Worm (Caenorhabditis elegans): ENCODE measurements around the gene lntl-1.

lntl-1 gene

ce11 chrIV:5761211-5761907 lies 45.5 kb downstream of the lntl-1 start:
- TF ChIP-seq let-607 (tag; optimal IDR thresholded peaks at IDR 0.05), result no peak
- no peak for TF ChIP-seq nfyb-1 (GFP tag; IDR thresholded peaks at IDR 0.05)
- no peak for TF ChIP-seq pbrm-1 (GFP tag; IDR thresholded peaks at IDR 0.05)
- no peak for TF ChIP-seq attf-6 (GFP tag; IDR thresholded peaks at IDR 0.05)
- TF ChIP-seq bed-2 (GFP tag; IDR thresholded peaks at IDR 0.05), result no peak

ce11 chrIV:5760656-5761055 lies 46.2 kb downstream of the lntl-1 start:
- no peak for TF ChIP-seq B0261.1 (tag; optimal IDR thresholded peaks at IDR 0.05)
- TF ChIP-seq B0019.2 (GFP tag; conservative IDR thresholded peaks at IDR 0.05), result no peak
- TF ChIP-seq sdz-38 (tag; optimal IDR thresholded peaks at IDR 0.05), result no peak
- no peak for TF ChIP-seq nhr-27 (tag; optimal IDR thresholded peaks at IDR 0.05)
- TF ChIP-seq snpc-1.3 (tag; optimal IDR thresholded peaks at IDR 0.05; ENCODE audit: insufficient read depth), result no peak
- TF ChIP-seq ztf-3 (GFP tag; optimal IDR thresholded peaks at IDR 0.05), result no peak
- TF ChIP-seq somi-1 (GFP tag; optimal IDR thresholded peaks at IDR 0.05), result no peak
- no peak for TF ChIP-seq egl-44 (GFP tag; IDR thresholded peaks at IDR 0.05)
- TF ChIP-seq Y53G8AR.9 (GFP tag; conservative IDR thresholded peaks at IDR 0.05), result no peak
- TF ChIP-seq nfyb-1 (GFP tag; IDR thresholded peaks at IDR 0.05), result no peak

ce11 chrIV:5758695-5759094 lies 48.2 kb downstream of the lntl-1 start:
- TF ChIP-seq ZK185.1 (tag; optimal IDR thresholded peaks at IDR 0.05; ENCODE audit: poor library complexity, severe bottlenecking) (no peak), nhr-90 (tag; optimal IDR thresholded peaks at IDR 0.05) (no peak), lsl-1 (GFP tag; optimal IDR thresholded peaks at IDR 0.05) (no peak), nfya-1 (tag; optimal IDR thresholded peaks at IDR 0.05; ENCODE audit: borderline replicate concordance, insufficient read depth) (no peak), ceh-100 (GFP tag; IDR thresholded peaks at IDR 0.05) (no peak), lin-26 (GFP tag; IDR thresholded peaks at IDR 0.05) (no peak), tbp1 (GFP tag; optimal IDR thresholded peaks at IDR 0.05) (no peak)

- TF ChIP-seq B0261.1 (tag; optimal IDR thresholded peaks at IDR 0.05) (no peak), nhr-179 (tag; optimal IDR thresholded peaks at IDR 0.05) (no peak), mel-28 (tag; optimal IDR thresholded peaks at IDR 0.05; ENCODE audit: borderline replicate concordance) (no peak), F57A8.1 (GFP tag; optimal IDR thresholded peaks at IDR 0.05) (no peak), ekl-4 (GFP tag; IDR thresholded peaks at IDR 0.05) (no peak), efl-1 (GFP tag; optimal IDR thresholded peaks at IDR 0.05) (no peak), sea-2 (GFP tag; IDR thresholded peaks at IDR 0.05) (no peak), madf-8 (GFP tag; conservative IDR thresholded peaks at IDR 0.05) (no peak), fkh-3 (tag; optimal IDR thresholded peaks at IDR 0.05) (no peak), ztf-28 (GFP tag; IDR thresholded peaks at IDR 0.05) (no peak), cebp-2 (GFP tag; IDR thresholded peaks at IDR 0.05) (no peak), Y56A3A.18 (GFP tag; IDR thresholded peaks at IDR 0.05) (no peak), unc-130 (GFP tag; optimal IDR thresholded peaks at IDR 0.05) (no peak)
These were observed 49.1 kb downstream of the lntl-1 start, which contains the start of gene nhr-46 for ce11 chrIV:5757762-5758161. Gene nhr-46 (minus strand): TSS chrIV:5757862.
